Worm (Caenorhabditis elegans) whole organism, L4 larva: Measurements from ENCODE around the gene B0302.2.
A peak's percentile ranks its signal among the peaks of the same experiment; 100 is the strongest.

Source experiments
- Y105C5A.15 ChIP-seq: fragments of 200-800 bp; sonication (Bioruptor generic); IDR thresholded peaks from 2 replicates; pipeline ENCODE4 v1.3.6; 2022; ENCODE audit warnings: missing genetic modification characterization, missing compliant biosample characterization
- aha-1 ChIP-seq: fragments of 150-350 bp; peaks from one replicate; lab custom pipeline; 2014; ENCODE audit warnings: missing biosample characterization, missing genetic modification characterization
- ama-1 ChIP-seq: fragments of 150-350 bp; optimal IDR thresholded peaks from 2 replicates; lab custom pipeline; 2014; ENCODE audit warnings: inconsistent platforms, mixed read lengths
- daf-19 ChIP-seq: fragments of 200-800 bp; sonication (Bioruptor generic); conservative IDR thresholded peaks from 2 replicates; pipeline ENCODE4 v1.3.6; 2022; ENCODE audit warnings: missing genetic modification characterization, missing compliant biosample characterization
- daf-8 ChIP-seq: fragments of 200-800 bp; sonication (Bioruptor generic); IDR thresholded peaks from 2 replicates; pipeline ENCODE4 v1.3.6; 2022; ENCODE audit warnings: missing genetic modification characterization, missing compliant biosample characterization
- egl-27 ChIP-seq: sonication (generic microtip); optimal IDR thresholded peaks from 3 replicates; lab custom pipeline; 2017; ENCODE audit warnings: missing biosample characterization, missing genetic modification reagents, missing genetic modification characterization
- lsy-2 ChIP-seq, 2 experiments: fragments of 150-350 bp in 1 of 2; sonication (generic microtip) in 1 of 2; optimal IDR thresholded peaks; 2 replicates each; lab custom pipeline; 2014 to 2017; ENCODE audit warnings: missing biosample characterization in 2 of 2, missing genetic modification characterization in 2 of 2
- mes-2 ChIP-seq: sonication (generic microtip); optimal IDR thresholded peaks from 2 replicates; lab custom pipeline; 2016; ENCODE audit warnings: missing genotype, mild to moderate bottlenecking, missing genetic modification characterization, missing compliant biosample characterization; ENCODE audit not compliant: poor library complexity, severe bottlenecking
- nhr-48 ChIP-seq: sonication (generic microtip); optimal IDR thresholded peaks from 2 replicates; lab custom pipeline; 2016; ENCODE audit warnings: mild to moderate bottlenecking, missing genetic modification characterization, missing compliant biosample characterization
- nhr-6 ChIP-seq: fragments of 150-350 bp; optimal IDR thresholded peaks from 2 replicates; lab custom pipeline; 2014; ENCODE audit warnings: missing biosample characterization, missing genetic modification characterization
- snpc-1.2 ChIP-seq: fragments of 200-800 bp; sonication (Bioruptor generic); IDR thresholded peaks from 2 replicates; pipeline ENCODE4 v1.3.6; 2022; ENCODE audit warnings: missing genetic modification reagents, missing genetic modification characterization, missing compliant biosample characterization
- unc-62 ChIP-seq, 3 experiments: fragments of 150-350 bp in 1 of 3; sonication (generic microtip); optimal IDR thresholded peaks in 2 of 3; peaks in 1 of 3; 1 replicate in 1 of 3; 2 replicates in 2 of 3; lab custom pipeline; 2014 to 2017; ENCODE audit warnings: missing biosample characterization in 3 of 3, missing genetic modification characterization in 3 of 3, missing genetic modification reagents in 3 of 3, missing genotype in 1 of 3

The B0302.2 gene

ce11 chrX:17221873-17222525, 43.7 kb downstream of the B0302.2 start, which contains the start of gene rab-6.2 (continued):
- TF ChIP-seq daf-8 (GFP tag; lab: Robert Waterston, UW), result no peak
- peak; percentile 48 for TF ChIP-seq mes-2 (tag; lab: Kevin White, UChicago)
- TF ChIP-seq lsy-2 (tag; optimal IDR thresholded peaks at IDR 0.05; lab: Kevin White, UChicago), result no peak
- TF ChIP-seq nhr-6 (tag; lab: Kevin White, UChicago), result no peak
- TF ChIP-seq snpc-1.2, result no peak
- TF ChIP-seq, all 104 proteins: peak for 6

DNA sequence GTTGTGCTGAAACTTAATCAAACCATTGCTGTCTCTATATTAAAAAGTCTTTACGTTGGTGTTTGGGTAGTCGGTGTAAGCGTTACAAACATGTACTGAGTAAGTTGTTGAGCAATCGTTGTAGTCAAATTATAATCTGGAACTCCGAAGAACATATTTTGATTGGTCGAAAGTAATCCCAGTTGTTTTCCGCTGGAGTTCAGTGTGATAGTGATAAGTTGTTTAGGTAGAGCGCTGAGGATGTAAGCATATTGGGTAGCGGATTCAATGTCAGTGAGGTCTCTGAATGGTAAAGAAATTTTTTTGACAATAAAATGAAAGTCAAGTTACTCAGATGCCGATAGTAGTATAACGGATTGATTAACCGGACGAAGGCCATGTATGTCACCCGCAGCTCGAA, 49.0 kb downstream of the B0302.2 start:
- TF ChIP-seq ama-1 (lab: Kevin White, UChicago), result no peak
- peak in 1 of 2 experiments; percentile 97 for TF ChIP-seq unc-62 (GFP tag; optimal IDR thresholded peaks at IDR 0.05 in 1 of 2; lab: Kevin White, UChicago)
- no peak for TF ChIP-seq unc-62 (tag; optimal IDR thresholded peaks at IDR 0.05; lab: Kevin White, UChicago)
- TF ChIP-seq daf-19, result no peak
- TF ChIP-seq aha-1, result peak; percentile 6
- TF ChIP-seq Y105C5A.15 (GFP tag; lab: Robert Waterston, UW), result no peak
- TF ChIP-seq nhr-48 (tag; lab: Kevin White, UChicago), result no peak
- TF ChIP-seq egl-27 (tag; lab: Kevin White, UChicago), result no peak
- TF ChIP-seq, all 104 proteins: peak for 2
